Worm (Caenorhabditis elegans) whole organism, mixed stage, embryonic: ENCODE data around the gene clec-57.

Experiments used
- nhr-76 ChIP-seq: sonication (generic microtip); optimal IDR thresholded peaks from 2 replicates; lab custom pipeline; 2017; ENCODE audit warnings: missing biosample characterization, missing genetic modification characterization
- unc-39 ChIP-seq: fragments of 150-350 bp; optimal IDR thresholded peaks from 2 replicates; lab custom pipeline; 2014; ENCODE audit warnings: missing biosample characterization, missing genetic modification characterization

DNA sequence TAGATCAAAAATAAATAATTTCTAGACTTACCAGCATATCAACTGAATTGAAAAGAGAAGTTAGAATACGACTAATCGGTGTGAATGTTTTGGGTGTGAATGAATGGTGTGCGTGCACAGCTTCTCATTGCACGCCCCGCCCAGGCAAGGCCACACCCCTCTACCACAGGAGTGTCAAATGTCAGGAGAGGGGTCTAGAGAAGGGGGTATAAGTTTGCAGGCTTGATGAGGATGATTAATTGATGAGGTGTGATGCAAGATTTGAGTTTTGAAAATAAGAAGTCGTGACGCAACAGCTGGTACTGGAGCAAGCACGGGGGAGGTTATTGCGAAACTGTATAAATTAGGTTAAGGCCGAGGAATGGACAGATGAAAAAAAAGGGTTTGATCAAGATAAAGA, 36.8 kb upstream of the clec-57 start, which contains the start of gene egl-1:
- TF ChIP-seq unc-39 (tag; lab: Kevin White, UChicago) (no peak), nhr-76 (tag; lab: Kevin White, UChicago) (no peak)
